Worm (Caenorhabditis elegans) whole organism, mixed stage, embryonic: ENCODE results near the gene nhr-246.

Experiments
- lin-13 ChIP-seq: fragments of 150-350 bp; optimal IDR thresholded peaks from 2 replicates; lab custom pipeline; 2014; ENCODE audit warnings: missing biosample characterization, missing genetic modification characterization
- lsy-2 ChIP-seq: fragments of 150-350 bp; optimal IDR thresholded peaks from 2 replicates; lab custom pipeline; 2014; ENCODE audit warnings: missing biosample characterization, missing genetic modification characterization
- pha-4 ChIP-seq: fragments of 150-350 bp; optimal IDR thresholded peaks from 2 replicates; lab custom pipeline; 2018; ENCODE audit warnings: missing biosample characterization, missing genetic modification reagents, missing genetic modification characterization
- unc-62 ChIP-seq: fragments of 150-350 bp; optimal IDR thresholded peaks from 2 replicates; lab custom pipeline; 2014; ENCODE audit warnings: missing biosample characterization, missing genetic modification reagents, missing genetic modification characterization

DNA sequence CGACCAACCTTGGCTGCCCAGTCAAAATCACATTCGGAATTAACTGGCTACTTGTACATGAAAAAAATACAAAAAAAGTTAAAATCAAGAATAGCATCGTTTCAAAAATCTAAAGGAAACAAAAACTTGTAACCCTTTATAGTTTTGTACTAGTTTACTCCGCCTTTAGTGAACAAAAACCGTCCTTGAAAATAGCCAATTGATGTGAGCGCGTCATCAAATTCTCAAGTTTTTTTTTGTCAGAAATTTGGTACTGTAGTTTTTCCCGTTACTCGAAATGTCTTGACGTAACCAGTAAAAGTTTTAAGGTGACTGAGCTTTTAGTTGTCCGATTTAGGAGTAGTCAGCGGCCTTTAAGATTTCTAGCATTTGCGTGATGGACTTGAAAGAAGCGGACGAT is 31.0 kb downstream of the nhr-246 start, which contains the start of gene C29F3.3:
- TF ChIP-seq lin-13 (tag; lab: Kevin White, UChicago) (no peak), lsy-2 (no peak), unc-62 (no peak), pha-4 (no peak)
